Worm (Caenorhabditis elegans) whole organism, mixed stage, embryonic: Measurements from ENCODE around the gene tbc-10.

Experiments used
- M03D4.4 ChIP-seq: sonication (generic microtip); optimal IDR thresholded peaks from 2 replicates; lab custom pipeline; 2017; ENCODE audit warnings: mild to moderate bottlenecking, missing genetic modification characterization, missing compliant biosample characterization
- bed-3 ChIP-seq: fragments of 200-800 bp; sonication (Bioruptor generic); optimal IDR thresholded peaks from 3 replicates; lab custom pipeline; 2018; ENCODE audit warnings: mild to moderate bottlenecking, missing genetic modification characterization, moderate library complexity, missing compliant biosample characterization
- ceh-39 ChIP-seq: fragments of 150-350 bp; optimal IDR thresholded peaks from 2 replicates; lab custom pipeline; 2014; ENCODE audit warnings: missing biosample characterization, missing genetic modification characterization
- ceh-43 ChIP-seq: fragments of 200-800 bp; sonication (Bioruptor generic); optimal IDR thresholded peaks from 2 replicates; lab custom pipeline; 2018; ENCODE audit warnings: mild to moderate bottlenecking, missing genetic modification characterization, moderate library complexity, missing compliant biosample characterization
- ceh-83 ChIP-seq: fragments of 200-800 bp; sonication (Bioruptor generic); optimal IDR thresholded peaks from 2 replicates; lab custom pipeline; 2018; ENCODE audit warnings: mild to moderate bottlenecking, missing genetic modification characterization, missing compliant biosample characterization
- ces-1 ChIP-seq: fragments of 150-350 bp; optimal IDR thresholded peaks from 2 replicates; lab custom pipeline; 2014; ENCODE audit warnings: missing biosample characterization, missing genetic modification reagents, missing genetic modification characterization
- cnd-1 ChIP-seq: fragments of 200-800 bp; sonication (Bioruptor generic); optimal IDR thresholded peaks from 2 replicates; lab custom pipeline; 2018; ENCODE audit warnings: mild to moderate bottlenecking, missing genetic modification characterization, missing compliant biosample characterization
- elt-3 ChIP-seq: fragments of 150-350 bp; optimal IDR thresholded peaks from 2 replicates; lab custom pipeline; 2014; ENCODE audit warnings: missing biosample characterization, missing genetic modification characterization
- flh-1 ChIP-seq: fragments of 200-800 bp; sonication (Bioruptor generic); optimal IDR thresholded peaks from 2 replicates; lab custom pipeline; 2018; ENCODE audit warnings: mild to moderate bottlenecking, missing genetic modification characterization, moderate library complexity, missing compliant biosample characterization
- ham-2 ChIP-seq: fragments of 200-800 bp; sonication (Bioruptor generic); optimal IDR thresholded peaks from 2 replicates; lab custom pipeline; 2018; ENCODE audit warnings: mild to moderate bottlenecking, missing genetic modification characterization, missing compliant biosample characterization
- hlh-1 ChIP-seq: fragments of 150-350 bp; optimal IDR thresholded peaks from 2 replicates; lab custom pipeline; 2014; ENCODE audit warnings: missing biosample characterization, missing genetic modification reagents, missing genetic modification characterization
- lin-13 ChIP-seq: fragments of 150-350 bp; optimal IDR thresholded peaks from 2 replicates; lab custom pipeline; 2014; ENCODE audit warnings: missing biosample characterization, missing genetic modification characterization
- lin-32 ChIP-seq: fragments of 200-800 bp; sonication (Bioruptor generic); optimal IDR thresholded peaks from 2 replicates; lab custom pipeline; 2018; ENCODE audit warnings: mild to moderate bottlenecking, missing genetic modification characterization, missing compliant biosample characterization
- lsy-2 ChIP-seq: fragments of 150-350 bp; optimal IDR thresholded peaks from 2 replicates; lab custom pipeline; 2014; ENCODE audit warnings: missing biosample characterization, missing genetic modification characterization
- mep-1 ChIP-seq: fragments of 150-350 bp; optimal IDR thresholded peaks from 2 replicates; lab custom pipeline; 2017; ENCODE audit warnings: missing biosample characterization, missing genetic modification reagents, missing genetic modification characterization, inconsistent platforms
- mls-2 ChIP-seq: sonication (generic microtip); optimal IDR thresholded peaks from 2 replicates; lab custom pipeline; 2016; ENCODE audit warnings: mild to moderate bottlenecking, missing genetic modification characterization, moderate library complexity, missing compliant biosample characterization
- nhr-12 ChIP-seq: fragments of 150-350 bp; optimal IDR thresholded peaks from 2 replicates; lab custom pipeline; 2014; ENCODE audit warnings: missing biosample characterization, missing genetic modification characterization
- nhr-2 ChIP-seq: fragments of 150-350 bp; optimal IDR thresholded peaks from 2 replicates; lab custom pipeline; 2014; ENCODE audit warnings: missing biosample characterization, missing genetic modification characterization
- nhr-28 ChIP-seq: fragments of 150-350 bp; optimal IDR thresholded peaks from 2 replicates; lab custom pipeline; 2014; ENCODE audit warnings: missing biosample characterization, missing genetic modification characterization
- nhr-76 ChIP-seq: sonication (generic microtip); optimal IDR thresholded peaks from 2 replicates; lab custom pipeline; 2017; ENCODE audit warnings: missing biosample characterization, missing genetic modification characterization
- pha-4 ChIP-seq: fragments of 150-350 bp; optimal IDR thresholded peaks from 2 replicates; lab custom pipeline; 2018; ENCODE audit warnings: missing biosample characterization, missing genetic modification reagents, missing genetic modification characterization
- snpc-4 ChIP-seq: fragments of 150-350 bp; optimal IDR thresholded peaks from 2 replicates; lab custom pipeline; 2014; ENCODE audit warnings: missing biosample characterization, missing genetic modification characterization
- sptf-1 ChIP-seq: sonication (generic microtip); optimal IDR thresholded peaks from 2 replicates; lab custom pipeline; 2017; ENCODE audit warnings: mild to moderate bottlenecking, missing genetic modification characterization, moderate library complexity, missing compliant biosample characterization
- tbx-8 ChIP-seq: fragments of 200-800 bp; sonication (Bioruptor generic); optimal IDR thresholded peaks from 2 replicates; lab custom pipeline; 2018; ENCODE audit warnings: mild to moderate bottlenecking, missing genetic modification characterization, moderate library complexity, missing compliant biosample characterization
- unc-120 ChIP-seq: sonication (generic microtip); optimal IDR thresholded peaks from 2 replicates; lab custom pipeline; 2017; ENCODE audit warnings: missing genetic modification characterization, missing compliant biosample characterization; ENCODE audit not compliant: poor library complexity, severe bottlenecking
- unc-39 ChIP-seq: fragments of 150-350 bp; optimal IDR thresholded peaks from 2 replicates; lab custom pipeline; 2014; ENCODE audit warnings: missing biosample characterization, missing genetic modification characterization
- zip-8 ChIP-seq: fragments of 150-350 bp; optimal IDR thresholded peaks from 2 replicates; lab custom pipeline; 2014; ENCODE audit warnings: missing biosample characterization, missing genetic modification characterization
- ztf-11 ChIP-seq: fragments of 150-350 bp; optimal IDR thresholded peaks from 2 replicates; lab custom pipeline; 2014; ENCODE audit warnings: missing biosample characterization, missing genetic modification characterization

The tbc-10 gene

ce11 chrIII:989558-989957 lies 6.5 kb downstream of the tbc-10 start:
- TF ChIP-seq hlh-1 (tag; lab: Kevin White, UChicago) (no peak), ces-1 (GFP tag; lab: Kevin White, UChicago) (peak; percentile 83)
- TF ChIP-seq, all 35 proteins: peak for 1

ce11 chrIII:991581-991980 lies 8.5 kb downstream of the tbc-10 start, which contains the start of gene trp-2:
Gene trp-2 (plus strand): TSS chrIII:991881.
- TF ChIP-seq mep-1 (tag; lab: Kevin White, UChicago) (no peak), ztf-11 (tag; lab: Kevin White, UChicago) (no peak), zip-8 (tag; lab: Kevin White, UChicago) (no peak)

- no peak for TF ChIP-seq M03D4.4 (tag; lab: Kevin White, UChicago)
- no peak for TF ChIP-seq ztf-11 (tag; lab: Kevin White, UChicago)
- no peak for TF ChIP-seq lsy-2 (tag; lab: Kevin White, UChicago)
- no peak for TF ChIP-seq nhr-12
- no peak for TF ChIP-seq unc-39 (tag; lab: Kevin White, UChicago)
- no peak for TF ChIP-seq mls-2 (tag; lab: Kevin White, UChicago)
- TF ChIP-seq mep-1 (tag; lab: Kevin White, UChicago) = no peak
- no peak for TF ChIP-seq snpc-4 (tag; lab: Kevin White, UChicago)
- no peak for TF ChIP-seq ceh-43 (GFP tag; lab: Kevin White, UChicago)
Measured at ce11 chrIII:996564-996963, 13.5 kb downstream of the tbc-10 start.

- no peak for TF ChIP-seq tbx-8
- TF ChIP-seq pha-4 = no peak
- TF ChIP-seq lin-13 = no peak
- TF ChIP-seq cnd-1 = no peak
- TF ChIP-seq hlh-1 (tag; lab: Kevin White, UChicago) = no peak
- TF ChIP-seq bed-3 (GFP tag; lab: Kevin White, UChicago) = no peak
- TF ChIP-seq sptf-1 (tag; lab: Kevin White, UChicago) = no peak
- no peak for TF ChIP-seq unc-120 (tag; lab: Kevin White, UChicago)
- no peak for TF ChIP-seq mep-1 (tag; lab: Kevin White, UChicago)
- no peak for TF ChIP-seq zip-8 (tag; lab: Kevin White, UChicago)
- TF ChIP-seq flh-1 (GFP tag; lab: Kevin White, UChicago) = no peak
- no peak for TF ChIP-seq nhr-2 (tag; lab: Kevin White, UChicago)
Measured at ce11 chrIII:998855-999254, 15.8 kb downstream of the tbc-10 start.

ce11 chrIII:1001297-1001696 lies 18.2 kb downstream of the tbc-10 start, which contains the start of gene R06B10.7:
Gene R06B10.7 (minus strand): TSS chrIII:1001397.
- TF ChIP-seq ham-2 (GFP tag; lab: Kevin White, UChicago) (no peak), nhr-28 (no peak), ceh-83 (GFP tag; lab: Kevin White, UChicago) (no peak), lin-32 (GFP tag; lab: Kevin White, UChicago) (no peak), hlh-1 (tag; lab: Kevin White, UChicago) (no peak), mep-1 (tag; lab: Kevin White, UChicago) (no peak), tbx-8 (no peak), nhr-76 (tag; lab: Kevin White, UChicago) (no peak), ceh-39 (no peak), unc-120 (tag; lab: Kevin White, UChicago) (no peak), ztf-11 (tag; lab: Kevin White, UChicago) (no peak), cnd-1 (no peak), lin-13 (no peak), nhr-2 (tag; lab: Kevin White, UChicago) (no peak), zip-8 (tag; lab: Kevin White, UChicago) (no peak), nhr-12 (no peak), mls-2 (tag; lab: Kevin White, UChicago) (no peak)

- no peak for TF ChIP-seq bed-3 (GFP tag; lab: Kevin White, UChicago)
- TF ChIP-seq hlh-1 (tag; lab: Kevin White, UChicago) = no peak
- no peak for TF ChIP-seq lin-32 (GFP tag; lab: Kevin White, UChicago)
- no peak for TF ChIP-seq ham-2 (GFP tag; lab: Kevin White, UChicago)
- no peak for TF ChIP-seq elt-3
- TF ChIP-seq unc-39 (tag; lab: Kevin White, UChicago) = no peak
- no peak for TF ChIP-seq nhr-2 (tag; lab: Kevin White, UChicago)
- TF ChIP-seq ceh-83 (GFP tag; lab: Kevin White, UChicago) = no peak
- no peak for TF ChIP-seq ztf-11 (tag; lab: Kevin White, UChicago)
Measured at ce11 chrIII:1002510-1002909, 19.4 kb downstream of the tbc-10 start, which contains the start of gene clec-150. Gene clec-150 (plus strand): TSS chrIII:1002707.
